Worm (Caenorhabditis elegans) whole organism, L4/young adult: ENCODE measurements around the gene dhs-27.

Source experiments
- W03F9.2 ChIP-seq: fragments of 150-350 bp; optimal IDR thresholded peaks from 2 replicates; lab custom pipeline; 2014; ENCODE audit warnings: missing biosample characterization, missing genetic modification characterization
- dao-5 ChIP-seq: sonication (generic microtip); optimal IDR thresholded peaks from 2 replicates; lab custom pipeline; 2016; ENCODE audit warnings: missing genotype, missing genetic modification characterization, moderate library complexity, missing compliant biosample characterization
- him-1 ChIP-seq: sonication (generic microtip); optimal IDR thresholded peaks from 2 replicates; lab custom pipeline; 2016; ENCODE audit warnings: missing genotype, missing genetic modification reagents, missing genetic modification characterization, missing compliant biosample characterization

- TF ChIP-seq W03F9.2 (tag; lab: Kevin White, UChicago) = no peak
- no peak for TF ChIP-seq him-1 (tag; lab: Kevin White, UChicago)
- no peak for TF ChIP-seq dao-5 (tag; lab: Kevin White, UChicago)
These were observed 39.4 kb upstream of the dhs-27 start for ce11 chrX:3453870-3454269.
